Fruit fly (Drosophila melanogaster): ENCODE data around the gene CG9368.

Gene CG9368

dm6 chr3L:19585979-19586378, 15.5 kb upstream of the CG9368 start, which contains the start of the genes CG9231 and CG9330 (continued):
- no peak for TF ChIP-seq CG6175 (GFP tag; IDR thresholded peaks at IDR 0.05)
- no peak for TF ChIP-seq pfk (GFP tag; optimal IDR thresholded peaks at IDR 0.05)
- no peak for TF ChIP-seq run (tag; optimal IDR thresholded peaks at IDR 0.05)
- peak; percentile 25 for TF ChIP-seq Max (GFP tag; optimal IDR thresholded peaks at IDR 0.05)
- peak; percentile 55 for TF ChIP-seq nmo (GFP tag; optimal IDR thresholded peaks at IDR 0.05)
- no peak for TF ChIP-seq CG11560 (tag; IDR thresholded peaks at IDR 0.05)
- no peak for TF ChIP-seq CG9727 (GFP tag; optimal IDR thresholded peaks at IDR 0.05)
- no peak for TF ChIP-seq D (optimal IDR thresholded peaks at IDR 0.05)
- TF ChIP-seq D (GFP tag; optimal IDR thresholded peaks at IDR 0.05) = no peak
- TF ChIP-seq bigmax (GFP tag; optimal IDR thresholded peaks at IDR 0.05) = no peak
- no peak for TF ChIP-seq pita (GFP tag; optimal IDR thresholded peaks at IDR 0.05)
- TF ChIP-seq CG1529 (GFP tag; optimal IDR thresholded peaks at IDR 0.05) = no peak
- no peak for TF ChIP-seq GATAe (GFP tag; conservative IDR thresholded peaks at IDR 0.05)
- no peak for TF ChIP-seq CHES-1-like (GFP tag; optimal IDR thresholded peaks at IDR 0.05)
- TF ChIP-seq CG11723 (GFP tag; optimal IDR thresholded peaks at IDR 0.05) = no peak
- no peak for TF ChIP-seq psq (GFP tag; optimal IDR thresholded peaks at IDR 0.05)
- TF ChIP-seq org-1 (GFP tag; optimal IDR thresholded peaks at IDR 0.05) = no peak
- no peak for TF ChIP-seq Mrtf (GFP tag; IDR thresholded peaks at IDR 0.05)
- no peak for TF ChIP-seq CG10147 (GFP tag; optimal IDR thresholded peaks at IDR 0.05)
- TF ChIP-seq CG4820 (GFP tag; optimal IDR thresholded peaks at IDR 0.05) = no peak
- no peak for TF ChIP-seq CG10462 (GFP tag; optimal IDR thresholded peaks at IDR 0.05)
- TF ChIP-seq sima (GFP tag; optimal IDR thresholded peaks at IDR 0.05) = no peak
- TF ChIP-seq CG9932 (GFP tag; IDR thresholded peaks at IDR 0.05) = no peak
- TF ChIP-seq CG7928 (GFP tag; optimal IDR thresholded peaks at IDR 0.05) = no peak
- no peak for TF ChIP-seq en (GFP tag; optimal IDR thresholded peaks at IDR 0.05)
- peak; percentile 41 for TF ChIP-seq CG13894 (tag; optimal IDR thresholded peaks at IDR 0.05)
- TF ChIP-seq slou (GFP tag; optimal IDR thresholded peaks at IDR 0.05) = no peak
- TF ChIP-seq CG3163 (GFP tag; optimal IDR thresholded peaks at IDR 0.05) = no peak
- TF ChIP-seq dysf (GFP tag; IDR thresholded peaks at IDR 0.05) = no peak
- no peak for TF ChIP-seq CG6854 (GFP tag; optimal IDR thresholded peaks at IDR 0.05)
- TF ChIP-seq CG6254 (GFP tag; optimal IDR thresholded peaks at IDR 0.05) = peak; percentile 12
- TF ChIP-seq CG17829 (tag; optimal IDR thresholded peaks at IDR 0.05) = peak; percentile 54
- TF ChIP-seq sens (GFP tag) = peak; percentile 89
- TF ChIP-seq dimm (GFP tag; IDR thresholded peaks at IDR 0.05) = no peak
- no peak for TF ChIP-seq cg (GFP tag; optimal IDR thresholded peaks at IDR 0.05)
- no peak for TF ChIP-seq kay (GFP tag; optimal IDR thresholded peaks at IDR 0.05)
- TF ChIP-seq CG32532 (GFP tag; IDR thresholded peaks at IDR 0.05) = no peak
- TF ChIP-seq CG7357 (GFP tag; IDR thresholded peaks at IDR 0.05) = 0 out of 3 replicates have a peak, but pooled peaks have one; percentile 55
- peak; percentile 91 for TF ChIP-seq CG3995 (GFP tag; optimal IDR thresholded peaks at IDR 0.05)
- no peak for TF ChIP-seq ap (GFP tag; IDR thresholded peaks at IDR 0.05)
- TF ChIP-seq HHEX (GFP tag; optimal IDR thresholded peaks at IDR 0.05) = no peak
- TF ChIP-seq NC2α (GFP tag; optimal IDR thresholded peaks at IDR 0.05) = no peak
- TF ChIP-seq Jarid2 (GFP tag; optimal IDR thresholded peaks at IDR 0.05) = no peak
- no peak for TF ChIP-seq CG8089 (GFP tag; optimal IDR thresholded peaks at IDR 0.05)
- no peak for TF ChIP-seq bsh (GFP tag; optimal IDR thresholded peaks at IDR 0.05)
- TF ChIP-seq CG11085 (GFP tag; IDR thresholded peaks at IDR 0.05) = no peak
- no peak for TF ChIP-seq HLH4C (GFP tag; IDR thresholded peaks at IDR 0.05; ENCODE audit: partially characterized antibody)
- TF ChIP-seq Dek (tag; optimal IDR thresholded peaks at IDR 0.05) = no peak
- TF ChIP-seq gsb-n (tag; optimal IDR thresholded peaks at IDR 0.05) = peak; percentile 40
- 0 out of 2 replicates have a peak, but pooled peaks have one; percentile 25 for TF ChIP-seq ssp (GFP tag; IDR thresholded peaks at IDR 0.05)
- no peak for TF ChIP-seq HmgD (GFP tag; optimal IDR thresholded peaks at IDR 0.05)
- TF ChIP-seq Rx (GFP tag; IDR thresholded peaks at IDR 0.05) = no peak
- TF ChIP-seq Oli (tag; optimal IDR thresholded peaks at IDR 0.05) = no peak
